Worm (Caenorhabditis elegans): ENCODE data around the gene ins-13.

DNA sequence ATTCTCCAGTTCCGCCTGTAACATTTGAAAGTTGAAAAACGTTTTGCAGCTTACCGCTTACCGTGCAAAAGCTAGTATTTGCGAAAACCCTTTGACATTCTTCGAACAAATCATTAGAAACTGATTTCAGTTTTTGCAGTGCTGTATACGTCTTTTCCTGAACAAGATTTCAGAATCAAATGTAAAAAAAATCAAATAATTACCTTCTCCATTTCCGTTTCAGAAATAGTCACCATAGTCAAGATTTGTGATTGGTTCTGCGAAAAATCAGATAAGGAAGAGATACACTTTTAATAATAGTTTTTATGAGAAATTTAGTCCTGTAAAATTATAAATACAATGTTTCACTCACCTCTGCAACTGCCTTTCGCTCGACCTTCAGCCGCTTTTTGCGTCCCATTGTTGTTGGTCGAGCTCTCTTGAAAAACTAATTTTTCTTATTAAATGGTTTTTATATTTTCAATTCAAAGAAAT is 12.8 kb downstream of the ins-13 start, which contains the start of gene C17C3.9:
- no peak for TF ChIP-seq snu-23 (GFP tag; optimal IDR thresholded peaks at IDR 0.05)
- no peak for TF ChIP-seq unc-62 (GFP tag; optimal IDR thresholded peaks at IDR 0.05)
- no peak for TF ChIP-seq zag-1 (tag; optimal IDR thresholded peaks at IDR 0.05)
- no peak for TF ChIP-seq nhr-12 (tag; optimal IDR thresholded peaks at IDR 0.05)
